In genomic region chr3L:4603439-4603838, dm6 we compare ENCODE assay signal across 1 fruit fly cellular context.
A peak's percentile ranks its signal among the peaks of the same experiment; 100 is the strongest.
TF ChIP-seq lines count a peak whose summit lies in the region.

No protein-coding gene starts in this region.

TF ChIP-seq in whole organism, embryonic, 481 proteins besides CTCF, POLR2A, EP300 and RAD21 (continued from another document and continues in another):
- TF ChIP-seq CG43689 (GFP tag; IDR thresholded peaks at IDR 0.05; lab: Robert Waterston, UW) (peak; percentile 46; the same call in 1 of the 2 replicates), CG4424 (GFP tag; optimal IDR thresholded peaks at IDR 0.05; lab: Kevin White, UChicago) (no peak), dpn (GFP tag; optimal IDR thresholded peaks at IDR 0.05; lab: Kevin White, UChicago) (peak in 1 of 2 experiments; percentile 26), D (optimal IDR thresholded peaks at IDR 0.05; lab: Kevin White, UChicago) (no peak), D (GFP tag; optimal IDR thresholded peaks at IDR 0.05; lab: Kevin White, UChicago) (peak; percentile 7), stc (GFP tag; IDR thresholded peaks at IDR 0.05; lab: Robert Waterston, UW) (peak; percentile 57), dmrt99B (tag; optimal IDR thresholded peaks at IDR 0.05; lab: Kevin White, UChicago) (peak; percentile 59), chif (GFP tag; optimal IDR thresholded peaks at IDR 0.05; lab: Kevin White, UChicago) (no peak), CG13287 (GFP tag; IDR thresholded peaks at IDR 0.05; lab: Robert Waterston, UW; ENCODE audit: partially characterized antibody) (no peak), CG3065 (GFP tag; optimal IDR thresholded peaks at IDR 0.05; lab: Kevin White, UChicago) (no peak), CG3281 (GFP tag; optimal IDR thresholded peaks at IDR 0.05; lab: Kevin White, UChicago) (peak; percentile 12), Optix (GFP tag; IDR thresholded peaks at IDR 0.05; lab: Robert Waterston, UW) (no peak), sim (GFP tag; IDR thresholded peaks at IDR 0.05; lab: Robert Waterston, UW) (no peak), CG10267 (tag; optimal IDR thresholded peaks at IDR 0.05; lab: Kevin White, UChicago) (peak; percentile 39), dysf (GFP tag; IDR thresholded peaks at IDR 0.05; lab: Robert Waterston, UW) (peak; percentile 70), sisA (GFP tag; IDR thresholded peaks at IDR 0.05; lab: Robert Waterston, UW) (peak; percentile 56), CG10979 (tag; optimal IDR thresholded peaks at IDR 0.05; lab: Kevin White, UChicago) (peak; percentile 54), CG9437 (GFP tag; optimal IDR thresholded peaks at IDR 0.05; lab: Kevin White, UChicago) (peak; percentile 23), lola (GFP tag; optimal IDR thresholded peaks at IDR 0.05; lab: Kevin White, UChicago) (peak in 1 of 3 experiments; percentile 13), CG31388 (GFP tag; optimal IDR thresholded peaks at IDR 0.05; lab: Kevin White, UChicago) (no peak), ind (GFP tag; optimal IDR thresholded peaks at IDR 0.05; lab: Kevin White, UChicago) (peak; percentile 49), CG15514 (GFP tag; optimal IDR thresholded peaks at IDR 0.05; lab: Kevin White, UChicago) (peak; percentile 32), mld (GFP tag; IDR thresholded peaks at IDR 0.05; lab: Robert Waterston, UW; ENCODE audit: partially characterized antibody) (no peak), CG7987 (GFP tag; optimal IDR thresholded peaks at IDR 0.05; lab: Kevin White, UChicago) (no peak), Rx (GFP tag; IDR thresholded peaks at IDR 0.05; lab: Robert Waterston, UW) (no peak), CG6254 (GFP tag; optimal IDR thresholded peaks at IDR 0.05; lab: Kevin White, UChicago) (peak; percentile 12), CG1832 (GFP tag; optimal IDR thresholded peaks at IDR 0.05; lab: Kevin White, UChicago) (no peak), zf30C (GFP tag; optimal IDR thresholded peaks at IDR 0.05; lab: Kevin White, UChicago) (no peak), CG12219 (GFP tag; optimal IDR thresholded peaks at IDR 0.05; lab: Kevin White, UChicago) (no peak), CG10959 (GFP tag; IDR thresholded peaks at IDR 0.05; lab: Robert Waterston, UW) (no peak), Med (GFP tag; lab: Kevin White, UChicago) (peak; percentile 73), cato (GFP tag; optimal IDR thresholded peaks at IDR 0.05; lab: Kevin White, UChicago; ENCODE audit: borderline replicate concordance) (no peak), CG9215 (GFP tag; IDR thresholded peaks at IDR 0.05; lab: Robert Waterston, UW) (no peak), CG32772 (GFP tag; IDR thresholded peaks at IDR 0.05; lab: Robert Waterston, UW) (no peak), oc (tag; optimal IDR thresholded peaks at IDR 0.05; lab: Kevin White, UChicago) (peak; percentile 19), CG31441 (GFP tag; IDR thresholded peaks at IDR 0.05; lab: Robert Waterston, UW) (peak; percentile 65; the same call in 1 of the 2 replicates), fu2 (GFP tag; optimal IDR thresholded peaks at IDR 0.05; lab: Kevin White, UChicago) (no peak), gsb (GFP tag; IDR thresholded peaks at IDR 0.05; lab: Robert Waterston, UW) (no peak), esg (GFP tag; conservative IDR thresholded peaks at IDR 0.05; lab: Robert Waterston, UW) (peak; percentile 58), CG10462 (GFP tag; optimal IDR thresholded peaks at IDR 0.05; lab: Kevin White, UChicago) (no peak), grn (GFP tag; optimal IDR thresholded peaks at IDR 0.05; lab: Kevin White, UChicago) (no peak), scrt (GFP tag; optimal IDR thresholded peaks at IDR 0.05; lab: Kevin White, UChicago) (peak; percentile 5), fd3F (GFP tag; optimal IDR thresholded peaks at IDR 0.05; lab: Kevin White, UChicago) (peak; percentile 38), ab (GFP tag; optimal IDR thresholded peaks at IDR 0.05; lab: Kevin White, UChicago) (no peak), CG12391 (tag; optimal IDR thresholded peaks at IDR 0.05; lab: Kevin White, UChicago) (peak; percentile 55), tll (GFP tag; optimal IDR thresholded peaks at IDR 0.05; lab: Kevin White, UChicago) (no peak), CG10209 (GFP tag; optimal IDR thresholded peaks at IDR 0.05; lab: Kevin White, UChicago) (peak; percentile 13), Adf1 (GFP tag; IDR thresholded peaks at IDR 0.05; lab: Robert Waterston, UW) (no peak), phol (tag; optimal IDR thresholded peaks at IDR 0.05; lab: Kevin White, UChicago) (peak; percentile 48), Asciz (GFP tag; optimal IDR thresholded peaks at IDR 0.05; lab: Kevin White, UChicago) (no peak), CG2678 (tag; optimal IDR thresholded peaks at IDR 0.05; lab: Kevin White, UChicago) (peak; percentile 65), H2.0 (GFP tag; IDR thresholded peaks at IDR 0.05; lab: Robert Waterston, UW) (peak; percentile 35; the same call in 1 of the 2 replicates), grau (tag; optimal IDR thresholded peaks at IDR 0.05; lab: Kevin White, UChicago) (peak; percentile 58), CG6683 (GFP tag; optimal IDR thresholded peaks at IDR 0.05; lab: Kevin White, UChicago) (peak; percentile 17), ato (GFP tag; IDR thresholded peaks at IDR 0.05; lab: Robert Waterston, UW; ENCODE audit: partially characterized antibody) (no peak), HmgZ (tag; optimal IDR thresholded peaks at IDR 0.05; lab: Kevin White, UChicago) (no peak), CG7372 (GFP tag; IDR thresholded peaks at IDR 0.05; lab: Robert Waterston, UW) (peak; percentile 49; the same call in 1 of the 2 replicates), Hand (GFP tag; optimal IDR thresholded peaks at IDR 0.05; lab: Kevin White, UChicago) (no peak), CG8281 (tag; optimal IDR thresholded peaks at IDR 0.05; lab: Kevin White, UChicago) (no peak), gcm (GFP tag; optimal IDR thresholded peaks at IDR 0.05; lab: Kevin White, UChicago) (peak; percentile 20), CG2889 (GFP tag; IDR thresholded peaks at IDR 0.05; lab: Robert Waterston, UW) (no peak), bcd (GFP tag; optimal IDR thresholded peaks at IDR 0.05; lab: Kevin White, UChicago) (no peak), vvl (GFP tag; IDR thresholded peaks at IDR 0.05; lab: Robert Waterston, UW) (0 out of 2 replicates have a peak, but pooled peaks have one; percentile 37), trem (tag; optimal IDR thresholded peaks at IDR 0.05; lab: Kevin White, UChicago) (no peak), odd (GFP tag; optimal IDR thresholded peaks at IDR 0.05; lab: Kevin White, UChicago) (no peak), CG13894 (tag; optimal IDR thresholded peaks at IDR 0.05; lab: Kevin White, UChicago) (peak; percentile 40), Hr39 (optimal IDR thresholded peaks at IDR 0.05; lab: Kevin White, UChicago) (no peak), Gsc (GFP tag; IDR thresholded peaks at IDR 0.05; lab: Robert Waterston, UW) (no peak), CG7357 (GFP tag; IDR thresholded peaks at IDR 0.05; lab: Robert Waterston, UW) (0 out of 3 replicates have a peak, but pooled peaks have one; percentile 22), CG17568 (GFP tag; optimal IDR thresholded peaks at IDR 0.05; lab: Kevin White, UChicago) (no peak), caup (GFP tag; optimal IDR thresholded peaks at IDR 0.05; lab: Kevin White, UChicago; ENCODE audit: severe bottlenecking) (peak; percentile 37), tup (GFP tag; optimal IDR thresholded peaks at IDR 0.05; lab: Kevin White, UChicago) (no peak), CG8924 (tag; optimal IDR thresholded peaks at IDR 0.05; lab: Kevin White, UChicago) (peak; percentile 48), br (optimal IDR thresholded peaks at IDR 0.05; lab: Kevin White, UChicago) (no peak), NK7.1 (GFP tag; optimal IDR thresholded peaks at IDR 0.05; lab: Kevin White, UChicago) (no peak), CG31365 (tag; optimal IDR thresholded peaks at IDR 0.05; lab: Kevin White, UChicago) (no peak), Dip2 (GFP tag; IDR thresholded peaks at IDR 0.05; lab: Robert Waterston, UW) (no peak), PHDP (tag; optimal IDR thresholded peaks at IDR 0.05; lab: Kevin White, UChicago) (peak; percentile 68), CG31224 (GFP tag; IDR thresholded peaks at IDR 0.05; lab: Robert Waterston, UW) (no peak; the same call in 1 of the 2 replicates), CG12744 (GFP tag; optimal IDR thresholded peaks at IDR 0.05; lab: Kevin White, UChicago) (no peak), peb (GFP tag; IDR thresholded peaks at IDR 0.05; lab: Robert Waterston, UW) (no peak), CG14441 (GFP tag; IDR thresholded peaks at IDR 0.05; lab: Robert Waterston, UW) (peak; percentile 47), pan (optimal IDR thresholded peaks at IDR 0.05; lab: Kevin White, UChicago) (no peak), pan (GFP tag; optimal IDR thresholded peaks at IDR 0.05 in 1 of 2, IDR thresholded peaks at IDR 0.05 in 1 of 2) (peak in 1 of 2 experiments; percentile 41), CG14050 (GFP tag; IDR thresholded peaks at IDR 0.05; lab: Robert Waterston, UW) (no peak; the same call in 2 of the 3 replicates), gro (GFP tag; optimal IDR thresholded peaks at IDR 0.05; lab: Kevin White, UChicago) (no peak), ATbp (GFP tag; optimal IDR thresholded peaks at IDR 0.05; lab: Kevin White, UChicago) (peak; percentile 49), CG3407 (GFP tag; optimal IDR thresholded peaks at IDR 0.05; lab: Kevin White, UChicago) (peak; percentile 14), CG11696 (GFP tag; IDR thresholded peaks at IDR 0.05; lab: Robert Waterston, UW) (0 out of 2 replicates have a peak, but pooled peaks have one; percentile 36), Nf-YA (GFP tag; IDR thresholded peaks at IDR 0.05; lab: Robert Waterston, UW) (no peak), chinmo (GFP tag; IDR thresholded peaks at IDR 0.05; lab: Robert Waterston, UW; ENCODE audit: partially characterized antibody) (no peak), fd102C (GFP tag; optimal IDR thresholded peaks at IDR 0.05; lab: Kevin White, UChicago) (no peak), Tbp (GFP tag; optimal IDR thresholded peaks at IDR 0.05; lab: Kevin White, UChicago) (no peak), CG6689 (GFP tag; IDR thresholded peaks at IDR 0.05; lab: Robert Waterston, UW) (peak; percentile 52), CG10366 (GFP tag; IDR thresholded peaks at IDR 0.05; lab: Robert Waterston, UW) (peak; percentile 31; the same call in 1 of the 2 replicates), HHEX (GFP tag; optimal IDR thresholded peaks at IDR 0.05; lab: Kevin White, UChicago) (peak; percentile 48), CG34422 (GFP tag; IDR thresholded peaks at IDR 0.05; lab: Robert Waterston, UW) (0 out of 3 replicates have a peak, but pooled peaks have one; percentile 50), dmrt11E (tag; optimal IDR thresholded peaks at IDR 0.05; lab: Kevin White, UChicago) (peak; percentile 32), BEAF-32 (GFP tag; optimal IDR thresholded peaks at IDR 0.05; lab: Kevin White, UChicago) (no peak), nerfin-2 (GFP tag; IDR thresholded peaks at IDR 0.05; lab: Robert Waterston, UW; ENCODE audit: partially characterized antibody) (no peak), dan (GFP tag; IDR thresholded peaks at IDR 0.05; lab: Robert Waterston, UW) (no peak), CG17912 (GFP tag; optimal IDR thresholded peaks at IDR 0.05; lab: Kevin White, UChicago) (no peak), CG12071 (GFP tag; optimal IDR thresholded peaks at IDR 0.05; lab: Kevin White, UChicago) (no peak), Mes4 (GFP tag; optimal IDR thresholded peaks at IDR 0.05; lab: Kevin White, UChicago) (no peak), CG15011 (GFP tag; optimal IDR thresholded peaks at IDR 0.05; lab: Kevin White, UChicago) (no peak), dimm (GFP tag; IDR thresholded peaks at IDR 0.05; lab: Robert Waterston, UW) (peak; percentile 37; the same call in 1 of the 2 replicates), Xbp1 (GFP tag; optimal IDR thresholded peaks at IDR 0.05; lab: Kevin White, UChicago) (peak; percentile 16), Sox100B (GFP tag; optimal IDR thresholded peaks at IDR 0.05; lab: Kevin White, UChicago) (peak; percentile 29), CG4360 (GFP tag; IDR thresholded peaks at IDR 0.05; lab: Robert Waterston, UW) (no peak), danr (GFP tag; IDR thresholded peaks at IDR 0.05; lab: Robert Waterston, UW) (no peak), CG15269 (tag; optimal IDR thresholded peaks at IDR 0.05; lab: Kevin White, UChicago) (peak; percentile 64), exex (tag; optimal IDR thresholded peaks at IDR 0.05; lab: Kevin White, UChicago) (no peak), gce (GFP tag; IDR thresholded peaks at IDR 0.05; lab: Robert Waterston, UW) (no peak; the same call in 2 of the 3 replicates), CG6791 (GFP tag; IDR thresholded peaks at IDR 0.05; lab: Robert Waterston, UW; ENCODE audit: partially characterized antibody) (no peak), Ada2b (GFP tag; IDR thresholded peaks at IDR 0.05; lab: Robert Waterston, UW) (peak; percentile 54), CoRest (tag; optimal IDR thresholded peaks at IDR 0.05; lab: Kevin White, UChicago) (peak; percentile 53), CG34224 (GFP tag; IDR thresholded peaks at IDR 0.05; lab: Robert Waterston, UW; ENCODE audit: partially characterized antibody) (no peak), Aef1 (GFP tag; IDR thresholded peaks at IDR 0.05; lab: Robert Waterston, UW) (peak; percentile 42; the same call in 2 of the 3 replicates), twi (tag; optimal IDR thresholded peaks at IDR 0.05; lab: Kevin White, UChicago) (peak; percentile 17), Camta (GFP tag; optimal IDR thresholded peaks at IDR 0.05; lab: Kevin White, UChicago) (no peak), wek (GFP tag; optimal IDR thresholded peaks at IDR 0.05; lab: Kevin White, UChicago) (no peak), mam (GFP tag; optimal IDR thresholded peaks at IDR 0.05; lab: Kevin White, UChicago) (no peak), CG5180 (GFP tag; optimal IDR thresholded peaks at IDR 0.05; lab: Kevin White, UChicago) (no peak), eve (GFP tag; optimal IDR thresholded peaks at IDR 0.05; lab: Kevin White, UChicago) (no peak), CG17385 (GFP tag; optimal IDR thresholded peaks at IDR 0.05; lab: Kevin White, UChicago) (peak; percentile 24), pnt (GFP tag; optimal IDR thresholded peaks at IDR 0.05; lab: Kevin White, UChicago) (no peak), CG12236 (GFP tag; optimal IDR thresholded peaks at IDR 0.05; lab: Kevin White, UChicago) (no peak), CG8944 (GFP tag; optimal IDR thresholded peaks at IDR 0.05; lab: Kevin White, UChicago) (no peak), pho (GFP tag; optimal IDR thresholded peaks at IDR 0.05; lab: Kevin White, UChicago) (no peak), H15 (GFP tag; IDR thresholded peaks at IDR 0.05; lab: Robert Waterston, UW) (no peak), cwo (GFP tag; optimal IDR thresholded peaks at IDR 0.05; lab: Kevin White, UChicago) (peak; percentile 31), Sin3A (optimal IDR thresholded peaks at IDR 0.05; lab: Kevin White, UChicago) (no peak), tgo (GFP tag; IDR thresholded peaks at IDR 0.05; lab: Robert Waterston, UW) (peak; percentile 57)
